Fruit fly (Drosophila melanogaster): Measurements from ENCODE around the gene CG9609.
A peak's percentile ranks its signal among the peaks of the same experiment; 100 is the strongest.

CG9609 gene

dm6 chrX:16750712-16751578, 35.9 kb downstream of the CG9609 start (continued):
- TF ChIP-seq gcm2 (GFP tag; optimal IDR thresholded peaks at IDR 0.05) (no peak), CG3726 (GFP tag; IDR thresholded peaks at IDR 0.05) (no peak), CG12744 (GFP tag; optimal IDR thresholded peaks at IDR 0.05) (peak; percentile 5), ken (GFP tag; IDR thresholded peaks at IDR 0.05) (peak; percentile 35; the same call in 1 of the 3 replicates), rib (GFP tag; IDR thresholded peaks at IDR 0.05) (no peak), Xrp1 (GFP tag; IDR thresholded peaks at IDR 0.05) (peak; percentile 67), CG3163 (GFP tag; optimal IDR thresholded peaks at IDR 0.05) (no peak), CG3847 (GFP tag; IDR thresholded peaks at IDR 0.05) (0 out of 2 replicates have a peak, but pooled peaks have one; percentile 32), zfh1 (GFP tag; IDR thresholded peaks at IDR 0.05) (peak; percentile 75), CG11093 (GFP tag; IDR thresholded peaks at IDR 0.05) (no peak), CG8290 (GFP tag; optimal IDR thresholded peaks at IDR 0.05) (peak; percentile 58), CG8290 (tag; optimal IDR thresholded peaks at IDR 0.05) (peak in 1 of 2 experiments; percentile 36), stc (GFP tag; IDR thresholded peaks at IDR 0.05) (no peak), CG6654 (GFP tag; optimal IDR thresholded peaks at IDR 0.05) (peak; percentile 54), Ravus (GFP tag; IDR thresholded peaks at IDR 0.05) (no peak), Lhr (GFP tag; optimal IDR thresholded peaks at IDR 0.05) (peak; percentile 29), C15 (GFP tag; IDR thresholded peaks at IDR 0.05) (no peak), CG14667 (GFP tag; IDR thresholded peaks at IDR 0.05) (no peak), crol (GFP tag; IDR thresholded peaks at IDR 0.05) (peak; percentile 65), NFAT (GFP tag; IDR thresholded peaks at IDR 0.05) (no peak), fru (optimal IDR thresholded peaks at IDR 0.05) (no peak), prd (optimal IDR thresholded peaks at IDR 0.05) (no peak), prd (GFP tag; IDR thresholded peaks at IDR 0.05) (peak; percentile 62), dimm (GFP tag; IDR thresholded peaks at IDR 0.05) (0 out of 2 replicates have a peak, but pooled peaks have one; percentile 8), chm (GFP tag; IDR thresholded peaks at IDR 0.05) (no peak; the same call in 1 of the 2 replicates), CG11723 (GFP tag; optimal IDR thresholded peaks at IDR 0.05) (peak; percentile 63), bowl (GFP tag; IDR thresholded peaks at IDR 0.05) (no peak), nmo (GFP tag; optimal IDR thresholded peaks at IDR 0.05) (peak; percentile 82), z (GFP tag; IDR thresholded peaks at IDR 0.05) (no peak), Sox102F (GFP tag; optimal IDR thresholded peaks at IDR 0.05) (peak; percentile 71), Adf1 (GFP tag; IDR thresholded peaks at IDR 0.05) (no peak), CG13624 (GFP tag; optimal IDR thresholded peaks at IDR 0.05) (no peak), Bdp1 (GFP tag; optimal IDR thresholded peaks at IDR 0.05) (peak; percentile 30), Pdp1 (GFP tag; optimal IDR thresholded peaks at IDR 0.05) (peak; percentile 12 to 33), fd3F (GFP tag; optimal IDR thresholded peaks at IDR 0.05) (peak; percentile 40), CG10321 (GFP tag; IDR thresholded peaks at IDR 0.05) (no peak), Meics (GFP tag; optimal IDR thresholded peaks at IDR 0.05) (peak; percentile 74), D19A (tag; optimal IDR thresholded peaks at IDR 0.05) (peak; percentile 80), knrl (GFP tag; IDR thresholded peaks at IDR 0.05; ENCODE audit: partially characterized antibody) (no peak), pros (GFP tag; optimal IDR thresholded peaks at IDR 0.05) (peak; percentile 55), CG18764 (GFP tag; optimal IDR thresholded peaks at IDR 0.05) (no peak), Doc3 (GFP tag; IDR thresholded peaks at IDR 0.05; ENCODE audit: partially characterized antibody) (no peak), CG13775 (GFP tag; optimal IDR thresholded peaks at IDR 0.05) (peak; percentile 70), ro (GFP tag; IDR thresholded peaks at IDR 0.05) (no peak), Lpt (GFP tag; optimal IDR thresholded peaks at IDR 0.05) (no peak), CG15601 (tag; optimal IDR thresholded peaks at IDR 0.05) (peak; percentile 80), CG3995 (GFP tag; optimal IDR thresholded peaks at IDR 0.05) (no peak), fd102C (GFP tag; optimal IDR thresholded peaks at IDR 0.05) (no peak), zfh2 (GFP tag; optimal IDR thresholded peaks at IDR 0.05) (no peak), ind (GFP tag; optimal IDR thresholded peaks at IDR 0.05) (peak; percentile 36), tio (GFP tag; optimal IDR thresholded peaks at IDR 0.05) (peak; percentile 49)
